Worm (Caenorhabditis elegans) whole organism, L3 larva: ENCODE measurements around the gene C44B7.11.

Experiments used
- ZK546.5 ChIP-seq: sonication (generic microtip); optimal IDR thresholded peaks from 2 replicates; lab custom pipeline; 2017; ENCODE audit warnings: missing biosample characterization, missing genetic modification characterization
- aly-2 ChIP-seq: fragments of 150-350 bp; optimal IDR thresholded peaks from 2 replicates; lab custom pipeline; 2014; ENCODE audit warnings: missing biosample characterization, missing genetic modification characterization
- ama-1 ChIP-seq: fragments of 150-350 bp; optimal IDR thresholded peaks from 2 replicates; lab custom pipeline; 2018
- ceh-16 ChIP-seq: sonication (generic microtip); optimal IDR thresholded peaks from 2 replicates; lab custom pipeline; 2017; ENCODE audit warnings: missing biosample characterization, missing genetic modification characterization
- ceh-28 ChIP-seq: fragments of 150-350 bp; optimal IDR thresholded peaks from 2 replicates; lab custom pipeline; 2014; ENCODE audit warnings: missing biosample characterization, missing genetic modification reagents, missing genetic modification characterization
- ceh-82 ChIP-seq: fragments of 150-350 bp; optimal IDR thresholded peaks from 2 replicates; lab custom pipeline; 2014; ENCODE audit warnings: missing biosample characterization, missing genetic modification characterization
- ceh-9 ChIP-seq: sonication (generic microtip); optimal IDR thresholded peaks from 2 replicates; lab custom pipeline; 2018; ENCODE audit warnings: missing biosample characterization, missing genetic modification characterization
- daf-12 ChIP-seq: fragments of 150-350 bp; optimal IDR thresholded peaks from 2 replicates; lab custom pipeline; 2014; ENCODE audit warnings: missing biosample characterization, missing genetic modification reagents, missing genetic modification characterization
- egl-27 ChIP-seq: sonication (generic microtip); optimal IDR thresholded peaks from 4 replicates; lab custom pipeline; 2017; ENCODE audit warnings: missing biosample characterization, missing genetic modification reagents, missing genetic modification characterization
- egl-5 ChIP-seq: fragments of 150-350 bp; optimal IDR thresholded peaks from 2 replicates; lab custom pipeline; 2017; ENCODE audit warnings: missing biosample characterization, missing genetic modification reagents, missing genetic modification characterization, inconsistent platforms
- elt-1 ChIP-seq: fragments of 150-350 bp; optimal IDR thresholded peaks from 2 replicates; lab custom pipeline; 2014; ENCODE audit warnings: missing biosample characterization, missing genetic modification characterization
- elt-2 ChIP-seq: sonication (generic microtip); optimal IDR thresholded peaks from 2 replicates; lab custom pipeline; 2016; ENCODE audit warnings: missing genetic modification reagents, mild to moderate bottlenecking, missing genetic modification characterization, missing compliant biosample characterization
- fkh-10 ChIP-seq: sonication (generic microtip); optimal IDR thresholded peaks from 2 replicates; lab custom pipeline; 2017; ENCODE audit warnings: missing biosample characterization, missing genetic modification reagents, missing genetic modification characterization
- fkh-2 ChIP-seq: fragments of 150-350 bp; optimal IDR thresholded peaks from 2 replicates; lab custom pipeline; 2014; ENCODE audit warnings: missing biosample characterization, missing genetic modification reagents, missing genetic modification characterization
- hmg-11 ChIP-seq: sonication (generic microtip); optimal IDR thresholded peaks from 2 replicates; lab custom pipeline; 2016; ENCODE audit warnings: missing genetic modification characterization, missing compliant biosample characterization
- jun-1 ChIP-seq: fragments of 150-350 bp; optimal IDR thresholded peaks from 2 replicates; lab custom pipeline; 2014; ENCODE audit warnings: missing biosample characterization, missing genetic modification reagents, missing genetic modification characterization
- lin-15B ChIP-seq: fragments of 150-350 bp; optimal IDR thresholded peaks from 2 replicates; lab custom pipeline; 2014; ENCODE audit warnings: missing biosample characterization, missing genetic modification characterization
- lin-39 ChIP-seq: fragments of 150-350 bp; optimal IDR thresholded peaks from 2 replicates; lab custom pipeline; 2018; ENCODE audit warnings: missing biosample characterization, missing genetic modification reagents, missing genetic modification characterization
- lsy-12 ChIP-seq: sonication (generic microtip); optimal IDR thresholded peaks from 2 replicates; lab custom pipeline; 2016; ENCODE audit warnings: mild to moderate bottlenecking, missing genetic modification characterization, missing compliant biosample characterization
- mml-1 ChIP-seq: fragments of 150-350 bp; sonication (generic microtip); optimal IDR thresholded peaks from 3 replicates; lab custom pipeline; 2014; ENCODE audit warnings: missing biosample characterization, missing genetic modification characterization
- nhr-11 ChIP-seq: fragments of 150-350 bp; optimal IDR thresholded peaks from 2 replicates; lab custom pipeline; 2014; ENCODE audit warnings: missing biosample characterization, missing genetic modification characterization
- nhr-12 ChIP-seq: fragments of 150-350 bp; optimal IDR thresholded peaks from 2 replicates; lab custom pipeline; 2014; ENCODE audit warnings: missing biosample characterization, missing genetic modification characterization
- nhr-23 ChIP-seq: fragments of 150-350 bp; optimal IDR thresholded peaks from 2 replicates; lab custom pipeline; 2014; ENCODE audit warnings: missing biosample characterization, missing genetic modification reagents, missing genetic modification characterization
- nhr-237 ChIP-seq: fragments of 150-350 bp; optimal IDR thresholded peaks from 2 replicates; lab custom pipeline; 2014; ENCODE audit warnings: missing biosample characterization, missing genetic modification characterization
- nhr-25 ChIP-seq: sonication (generic microtip); optimal IDR thresholded peaks from 2 replicates; lab custom pipeline; 2017; ENCODE audit warnings: missing biosample characterization, missing genetic modification characterization
- nhr-28 ChIP-seq: fragments of 150-350 bp; optimal IDR thresholded peaks from 2 replicates; lab custom pipeline; 2014; ENCODE audit warnings: missing biosample characterization, missing genetic modification characterization
- nhr-43 ChIP-seq: sonication (generic microtip); optimal IDR thresholded peaks from 2 replicates; lab custom pipeline; 2016; ENCODE audit warnings: mild to moderate bottlenecking, missing genetic modification characterization, missing compliant biosample characterization; ENCODE audit not compliant: poor library complexity, severe bottlenecking
- nhr-67 ChIP-seq: fragments of 150-350 bp; optimal IDR thresholded peaks from 2 replicates; lab custom pipeline; 2014; ENCODE audit warnings: missing biosample characterization, missing genetic modification characterization
- nhr-76 ChIP-seq: fragments of 150-350 bp; sonication (generic microtip); optimal IDR thresholded peaks from 5 replicates; lab custom pipeline; 2014; ENCODE audit warnings: missing biosample characterization, missing genetic modification characterization
- pqm-1 ChIP-seq: fragments of 150-350 bp; optimal IDR thresholded peaks from 2 replicates; lab custom pipeline; 2017; ENCODE audit warnings: missing biosample characterization, missing genetic modification characterization, inconsistent platforms
- sea-2 ChIP-seq: fragments of 150-350 bp; sonication (generic microtip); optimal IDR thresholded peaks from 4 replicates; lab custom pipeline; 2014; ENCODE audit warnings: missing biosample characterization, missing genetic modification reagents, missing genetic modification characterization
- skn-1 ChIP-seq: fragments of 150-350 bp; optimal IDR thresholded peaks from 2 replicates; lab custom pipeline; 2014; ENCODE audit warnings: missing biosample characterization, missing genetic modification characterization
- snpc-4 ChIP-seq: fragments of 150-350 bp; optimal IDR thresholded peaks from 2 replicates; lab custom pipeline; 2014; ENCODE audit warnings: missing biosample characterization, missing genetic modification characterization
- unc-39 ChIP-seq: sonication (generic microtip); optimal IDR thresholded peaks from 4 replicates; lab custom pipeline; 2017; ENCODE audit warnings: missing biosample characterization, missing genetic modification characterization
- unc-62 ChIP-seq: fragments of 150-350 bp; sonication (generic microtip); optimal IDR thresholded peaks from 4 replicates; lab custom pipeline; 2014; ENCODE audit warnings: missing biosample characterization, missing genetic modification reagents, missing genetic modification characterization
- zag-1 ChIP-seq: fragments of 150-350 bp; optimal IDR thresholded peaks from 2 replicates; lab custom pipeline; 2014; ENCODE audit warnings: missing biosample characterization, missing genetic modification characterization
- ztf-11 ChIP-seq: fragments of 150-350 bp; optimal IDR thresholded peaks from 2 replicates; lab custom pipeline; 2014; ENCODE audit warnings: missing biosample characterization, missing genetic modification characterization
- ztf-4 ChIP-seq: fragments of 150-350 bp; optimal IDR thresholded peaks from 2 replicates; lab custom pipeline; 2014; ENCODE audit warnings: missing biosample characterization, missing genetic modification characterization

C44B7.11 gene

ce11 chrII:6926054-6926453, 28.7 kb upstream of the C44B7.11 start:
- TF ChIP-seq pqm-1 (tag; lab: Kevin White, UChicago), result no peak
- TF ChIP-seq snpc-4 (tag; lab: Kevin White, UChicago), result no peak
- TF ChIP-seq aly-2 (tag; lab: Kevin White, UChicago), result no peak
- no peak for TF ChIP-seq nhr-25 (tag; lab: Kevin White, UChicago)
- TF ChIP-seq nhr-237, result no peak
- no peak for TF ChIP-seq nhr-12 (tag; lab: Kevin White, UChicago)
- no peak for TF ChIP-seq lsy-12 (tag; lab: Kevin White, UChicago)
- no peak for TF ChIP-seq unc-62 (GFP tag; lab: Kevin White, UChicago)
- TF ChIP-seq fkh-2 (tag; lab: Kevin White, UChicago), result no peak
- TF ChIP-seq jun-1, result no peak

ce11 chrII:6923792-6924191, 26.5 kb upstream of the C44B7.11 start:
- no peak for TF ChIP-seq ztf-11
- no peak for TF ChIP-seq elt-2 (tag; lab: Kevin White, UChicago)

- TF ChIP-seq elt-2 (tag; lab: Kevin White, UChicago), result peak; percentile 65
- no peak for TF ChIP-seq ceh-82 (tag; lab: Kevin White, UChicago)
- no peak for TF ChIP-seq ama-1 (lab: Kevin White, UChicago)
- no peak for TF ChIP-seq egl-5
- peak; percentile 26 for TF ChIP-seq pqm-1 (tag; lab: Kevin White, UChicago)
These were observed 22.1 kb upstream of the C44B7.11 start, which contains the start of gene B0252.1 for ce11 chrII:6919363-6919851. Gene B0252.1, plus strand, starts transcription at chrII:6919680.

ce11 chrII:6918862-6919261, 21.5 kb upstream of the C44B7.11 start, which contains the start of gene B0252.5:
Gene B0252.5, minus strand, starts transcription at chrII:6918878.
- TF ChIP-seq lin-39 (no peak), pqm-1 (tag; lab: Kevin White, UChicago) (peak; percentile 9), elt-2 (tag; lab: Kevin White, UChicago) (peak; percentile 55), lin-15B (tag; lab: Kevin White, UChicago) (no peak)

- TF ChIP-seq ama-1 (lab: Kevin White, UChicago) (no peak), fkh-10 (GFP tag; lab: Kevin White, UChicago) (no peak), lin-39 (no peak), egl-5 (no peak), ZK546.5 (tag; lab: Kevin White, UChicago) (no peak), fkh-2 (tag; lab: Kevin White, UChicago) (no peak), lin-15B (tag; lab: Kevin White, UChicago) (no peak), nhr-67 (tag; lab: Kevin White, UChicago) (no peak), egl-27 (tag; lab: Kevin White, UChicago) (no peak), ceh-16 (tag; lab: Kevin White, UChicago) (no peak), ceh-28 (tag; lab: Kevin White, UChicago) (no peak)
These were observed 20.4 kb upstream of the C44B7.11 start, which contains the start of gene B0252.11 for ce11 chrII:6917710-6918109. Gene B0252.11, minus strand, starts transcription at chrII:6917810.

ce11 chrII:6915875-6916274, 18.5 kb upstream of the C44B7.11 start, which contains the start of gene B0252.8:
Gene B0252.8, plus strand, starts transcription at chrII:6916166.
- TF ChIP-seq lin-39 (peak; percentile 71), unc-62 (GFP tag; lab: Kevin White, UChicago) (no peak)

- TF ChIP-seq nhr-23 (tag; lab: Kevin White, UChicago) (peak; percentile 69), nhr-12 (tag; lab: Kevin White, UChicago) (no peak), nhr-76 (no peak), zag-1 (tag; lab: Kevin White, UChicago) (no peak), elt-2 (tag; lab: Kevin White, UChicago) (peak; percentile 17), snpc-4 (tag; lab: Kevin White, UChicago) (peak; percentile 49), ceh-9 (no peak), mml-1 (tag; lab: Kevin White, UChicago) (no peak), hmg-11 (tag; lab: Kevin White, UChicago) (no peak), nhr-43 (tag; lab: Kevin White, UChicago) (peak; percentile 94), lin-39 (peak; percentile 14), ztf-4 (tag; lab: Kevin White, UChicago) (no peak), unc-39 (tag; lab: Kevin White, UChicago) (no peak), nhr-25 (tag; lab: Kevin White, UChicago) (peak; percentile 27), fkh-2 (tag; lab: Kevin White, UChicago) (no peak), daf-12 (tag; lab: Kevin White, UChicago) (no peak), ceh-16 (tag; lab: Kevin White, UChicago) (no peak), ceh-82 (tag; lab: Kevin White, UChicago) (no peak), sea-2 (GFP tag; lab: Kevin White, UChicago) (no peak), elt-1 (tag; lab: Kevin White, UChicago) (no peak), skn-1 (tag; lab: Kevin White, UChicago) (no peak), egl-5 (no peak), nhr-28 (tag; lab: Kevin White, UChicago) (no peak), ceh-28 (tag; lab: Kevin White, UChicago) (no peak), unc-62 (GFP tag; lab: Kevin White, UChicago) (no peak), nhr-237 (no peak), pqm-1 (tag; lab: Kevin White, UChicago) (peak; percentile 18), aly-2 (tag; lab: Kevin White, UChicago) (no peak), nhr-11 (tag; lab: Kevin White, UChicago) (no peak)
These were observed 16.0 kb upstream of the C44B7.11 start, which contains the start of gene cyn-10 for ce11 chrII:6913309-6913708. Gene cyn-10, minus strand, starts transcription at chrII:6913365.
